Worm (Caenorhabditis elegans) whole organism, L3 larva: Measurements from ENCODE around the gene dot-1.4.

Experiments
- ama-1 ChIP-seq: fragments of 150-350 bp; optimal IDR thresholded peaks from 2 replicates; lab custom pipeline; 2018
- ceh-82 ChIP-seq: fragments of 150-350 bp; optimal IDR thresholded peaks from 2 replicates; lab custom pipeline; 2014; ENCODE audit warnings: missing biosample characterization, missing genetic modification characterization
- elt-1 ChIP-seq: fragments of 150-350 bp; optimal IDR thresholded peaks from 2 replicates; lab custom pipeline; 2014; ENCODE audit warnings: missing biosample characterization, missing genetic modification characterization
- fkh-10 ChIP-seq: sonication (generic microtip); optimal IDR thresholded peaks from 2 replicates; lab custom pipeline; 2017; ENCODE audit warnings: missing biosample characterization, missing genetic modification reagents, missing genetic modification characterization
- lin-39 ChIP-seq: fragments of 150-350 bp; optimal IDR thresholded peaks from 2 replicates; lab custom pipeline; 2018; ENCODE audit warnings: missing biosample characterization, missing genetic modification reagents, missing genetic modification characterization
- mdl-1 ChIP-seq: fragments of 150-350 bp; optimal IDR thresholded peaks from 2 replicates; lab custom pipeline; 2014; ENCODE audit warnings: missing biosample characterization, missing genetic modification characterization
- nhr-11 ChIP-seq: fragments of 150-350 bp; optimal IDR thresholded peaks from 2 replicates; lab custom pipeline; 2014; ENCODE audit warnings: missing biosample characterization, missing genetic modification characterization
- nhr-237 ChIP-seq: fragments of 150-350 bp; optimal IDR thresholded peaks from 2 replicates; lab custom pipeline; 2014; ENCODE audit warnings: missing biosample characterization, missing genetic modification characterization
- pha-4 ChIP-seq: fragments of 150-350 bp; optimal IDR thresholded peaks from 2 replicates; lab custom pipeline; 2014; ENCODE audit warnings: missing biosample characterization, missing genetic modification reagents, missing genetic modification characterization
- skn-1 ChIP-seq: fragments of 150-350 bp; optimal IDR thresholded peaks from 2 replicates; lab custom pipeline; 2014; ENCODE audit warnings: missing biosample characterization, missing genetic modification characterization
- snpc-4 ChIP-seq: fragments of 150-350 bp; optimal IDR thresholded peaks from 2 replicates; lab custom pipeline; 2014; ENCODE audit warnings: missing biosample characterization, missing genetic modification characterization
- unc-62 ChIP-seq: fragments of 150-350 bp; sonication (generic microtip); optimal IDR thresholded peaks from 4 replicates; lab custom pipeline; 2014; ENCODE audit warnings: missing biosample characterization, missing genetic modification reagents, missing genetic modification characterization
- ztf-11 ChIP-seq: fragments of 150-350 bp; optimal IDR thresholded peaks from 2 replicates; lab custom pipeline; 2014; ENCODE audit warnings: missing biosample characterization, missing genetic modification characterization
- ztf-4 ChIP-seq: fragments of 150-350 bp; optimal IDR thresholded peaks from 2 replicates; lab custom pipeline; 2014; ENCODE audit warnings: missing biosample characterization, missing genetic modification characterization

DNA sequence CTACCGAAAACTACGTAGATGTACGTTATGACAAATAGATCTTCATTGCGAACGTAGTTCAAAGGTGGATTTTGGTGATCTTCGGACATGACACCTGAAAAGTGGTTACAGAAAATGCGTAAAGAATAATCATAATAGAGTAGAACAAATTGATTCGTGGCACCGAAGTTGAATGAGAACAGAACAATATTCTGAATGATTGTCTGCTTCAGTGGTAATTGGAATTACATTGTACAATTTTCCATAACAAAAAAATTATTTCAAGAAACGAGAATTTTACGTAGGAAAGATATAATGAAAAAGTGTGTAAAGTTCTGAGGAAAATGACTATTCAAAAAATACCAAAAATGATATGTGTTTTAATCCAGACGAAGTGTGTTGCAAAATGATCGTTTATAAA, 28.8 kb downstream of the dot-1.4 start, which contains the start of gene Y62H9A.10:
- no peak for TF ChIP-seq elt-1 (tag; lab: Kevin White, UChicago)
- TF ChIP-seq pha-4 (tag; lab: Kevin White, UChicago): no peak
- no peak for TF ChIP-seq ztf-4
- no peak for TF ChIP-seq ceh-82 (tag; lab: Kevin White, UChicago)
- TF ChIP-seq unc-62 (GFP tag; lab: Kevin White, UChicago): no peak
- TF ChIP-seq lin-39 (tag; lab: Kevin White, UChicago): no peak
- TF ChIP-seq nhr-11 (tag; lab: Kevin White, UChicago): no peak
- TF ChIP-seq ztf-11 (tag; lab: Kevin White, UChicago): no peak
- no peak for TF ChIP-seq nhr-237 (tag; lab: Kevin White, UChicago)
- no peak for TF ChIP-seq ama-1
- no peak for TF ChIP-seq mdl-1 (tag; lab: Kevin White, UChicago)
- no peak for TF ChIP-seq skn-1
- no peak for TF ChIP-seq snpc-4 (tag; lab: Kevin White, UChicago)
- TF ChIP-seq fkh-10 (GFP tag; lab: Kevin White, UChicago): no peak
